Worm (Caenorhabditis elegans) whole organism, L4/young adult: ENCODE data around the gene R06F6.8.

Source experiments
- dao-5 ChIP-seq: sonication (generic microtip); optimal IDR thresholded peaks from 2 replicates; lab custom pipeline; 2016; ENCODE audit warnings: missing genotype, missing genetic modification characterization, moderate library complexity, missing compliant biosample characterization
- him-1 ChIP-seq: sonication (generic microtip); optimal IDR thresholded peaks from 2 replicates; lab custom pipeline; 2016; ENCODE audit warnings: missing genotype, missing genetic modification reagents, missing genetic modification characterization, missing compliant biosample characterization

- TF ChIP-seq him-1 (tag; lab: Kevin White, UChicago) (no peak), dao-5 (tag; lab: Kevin White, UChicago) (no peak)
Observed at ce11 chrII:10859359-10859758, 39.6 kb upstream of the R06F6.8 start.
